Worm (Caenorhabditis elegans) whole organism, L1 larva: ENCODE measurements around the gene ttr-6.

ENCODE experiments used
- aly-2 ChIP-seq: fragments of 150-350 bp; optimal IDR thresholded peaks from 2 replicates; lab custom pipeline; 2014; ENCODE audit warnings: missing biosample characterization, missing genetic modification characterization
- ama-1 ChIP-seq: fragments of 150-350 bp; optimal IDR thresholded peaks from 2 replicates; lab custom pipeline; 2014
- jun-1 ChIP-seq: fragments of 150-350 bp; optimal IDR thresholded peaks from 2 replicates; lab custom pipeline; 2014; ENCODE audit warnings: missing biosample characterization, missing genetic modification reagents, missing genetic modification characterization
- mdl-1 ChIP-seq, 2 experiments: fragments of 150-350 bp; optimal IDR thresholded peaks; 2 replicates each; lab custom pipeline; 2014 to 2017; ENCODE audit warnings: missing biosample characterization in 2 of 2, missing genetic modification characterization in 2 of 2, inconsistent platforms in 1 of 2
- nhr-76 ChIP-seq: sonication (generic microtip); optimal IDR thresholded peaks from 2 replicates; lab custom pipeline; 2017; ENCODE audit warnings: missing biosample characterization, missing genetic modification characterization
- nhr-77 ChIP-seq: fragments of 150-350 bp; optimal IDR thresholded peaks from 2 replicates; lab custom pipeline; 2014; ENCODE audit warnings: missing biosample characterization, missing genetic modification characterization
- skn-1 ChIP-seq: fragments of 150-350 bp; optimal IDR thresholded peaks from 2 replicates; lab custom pipeline; 2014; ENCODE audit warnings: missing biosample characterization, missing genetic modification characterization
- tbx-2 ChIP-seq: sonication (generic microtip); optimal IDR thresholded peaks from 2 replicates; lab custom pipeline; 2016; ENCODE audit warnings: missing genetic modification characterization, missing compliant biosample characterization

DNA sequence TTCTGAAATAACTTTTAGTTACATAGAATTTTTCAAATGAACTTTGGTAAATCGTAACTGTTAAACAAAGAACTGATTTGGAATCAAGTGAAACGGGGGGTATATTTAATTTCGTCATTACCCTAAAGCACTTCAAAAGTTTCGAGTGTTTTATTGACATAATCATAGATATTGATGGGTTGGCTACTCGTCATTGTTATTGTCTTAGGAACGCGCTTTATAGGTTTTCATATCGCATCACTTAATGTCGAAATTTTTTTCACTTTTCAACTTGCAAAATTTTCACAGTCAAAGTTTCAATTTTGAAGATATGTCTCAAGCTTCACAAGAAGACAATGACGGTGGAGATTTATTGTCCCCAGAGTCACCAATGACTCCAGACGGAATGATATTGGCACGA is 21.8 kb upstream of the ttr-6 start, which contains the start of gene kqt-1:
- TF ChIP-seq jun-1, result no peak
- TF ChIP-seq mdl-1 (tag; optimal IDR thresholded peaks at IDR 0.05; lab: Kevin White, UChicago), result no peak
- no peak for TF ChIP-seq ama-1
- no peak for TF ChIP-seq nhr-77 (tag; lab: Kevin White, UChicago)
- TF ChIP-seq aly-2 (tag; lab: Kevin White, UChicago), result no peak
- no peak for TF ChIP-seq nhr-76 (tag; lab: Kevin White, UChicago)
- no peak for TF ChIP-seq skn-1
- no peak for TF ChIP-seq tbx-2 (tag; lab: Kevin White, UChicago)
